Worm (Caenorhabditis elegans) whole organism, L4 larva: ENCODE results near the gene Y39A3A.2.
A peak's percentile ranks its signal among the peaks of the same experiment; 100 is the strongest.
"Not testable (repeated sequence)": the region's sequence is repeated elsewhere in the genome, so short reads cannot be mapped to it uniquely, and the experiment has no call there.

Source experiments
- F26F4.8 ChIP-seq: fragments of 200-800 bp; sonication (Bioruptor generic); conservative IDR thresholded peaks from 2 replicates; pipeline ENCODE4 v1.3.6; 2022; ENCODE audit warnings: missing genetic modification characterization, missing compliant biosample characterization
- R02D3.7 ChIP-seq: fragments of 150-350 bp; sonication (generic microtip); optimal IDR thresholded peaks from 3 replicates; lab custom pipeline; 2014; ENCODE audit warnings: missing biosample characterization, missing genetic modification characterization
- ZK337.2 ChIP-seq: fragments of 200-800 bp; sonication (Bioruptor generic); IDR thresholded peaks from 2 replicates; pipeline ENCODE4 v1.3.6; 2022; ENCODE audit warnings: missing genetic modification reagents, missing genetic modification characterization, missing compliant biosample characterization
- ZK546.5 ChIP-seq, 2 experiments: sonication (generic microtip); optimal IDR thresholded peaks; 2 replicates each; lab custom pipeline; 2017; ENCODE audit warnings: missing biosample characterization in 2 of 2, missing genetic modification characterization in 2 of 2
- aly-2 ChIP-seq: sonication (generic microtip); optimal IDR thresholded peaks from 2 replicates; lab custom pipeline; 2018; ENCODE audit warnings: missing biosample characterization, missing genetic modification characterization
- arid-1 ChIP-seq: fragments of 200-800 bp; sonication (Bioruptor generic); conservative IDR thresholded peaks from 2 replicates; pipeline ENCODE4 v1.3.6; 2022; ENCODE audit warnings: missing genetic modification reagents, missing genetic modification characterization, missing compliant biosample characterization
- ceh-32 ChIP-seq: sonication (generic microtip); optimal IDR thresholded peaks from 2 replicates; lab custom pipeline; 2016; ENCODE audit warnings: mild to moderate bottlenecking, missing genetic modification characterization, missing compliant biosample characterization; ENCODE audit not compliant: poor library complexity
- ceh-44 ChIP-seq: fragments of 200-800 bp; sonication (Bioruptor generic); IDR thresholded peaks from 2 replicates; pipeline ENCODE4 v1.3.6; 2022; ENCODE audit warnings: missing genetic modification reagents, missing genetic modification characterization, missing compliant biosample characterization
- ceh-62 ChIP-seq: sonication (generic microtip); optimal IDR thresholded peaks from 2 replicates; lab custom pipeline; 2017; ENCODE audit warnings: missing biosample characterization, missing genetic modification characterization
- daf-16 ChIP-seq, 3 experiments: sonication (generic microtip); optimal IDR thresholded peaks; 2 replicates each; lab custom pipeline; 2016 to 2017; ENCODE audit warnings: missing genetic modification characterization in 3 of 3, missing genetic modification reagents in 3 of 3, mild to moderate bottlenecking in 2 of 3, missing compliant biosample characterization in 2 of 3, missing biosample characterization in 1 of 3, moderate library complexity in 1 of 3
- egl-27 ChIP-seq: sonication (generic microtip); optimal IDR thresholded peaks from 3 replicates; lab custom pipeline; 2017; ENCODE audit warnings: missing biosample characterization, missing genetic modification reagents, missing genetic modification characterization
- fkh-10 ChIP-seq: fragments of 150-350 bp; optimal IDR thresholded peaks from 2 replicates; lab custom pipeline; 2014; ENCODE audit warnings: missing biosample characterization, missing genetic modification reagents, missing genetic modification characterization
- hlh-11 ChIP-seq: fragments of 200-800 bp; sonication (Bioruptor generic); optimal IDR thresholded peaks from 2 replicates; lab custom pipeline; 2018; ENCODE audit warnings: mild to moderate bottlenecking, missing genetic modification characterization, missing compliant biosample characterization
- hmg-1.1 ChIP-seq: fragments of 200-800 bp; sonication (Bioruptor generic); IDR thresholded peaks from 2 replicates; pipeline ENCODE4 v1.3.6; 2022; ENCODE audit warnings: missing genetic modification reagents, missing genetic modification characterization, missing compliant biosample characterization
- lin-15B ChIP-seq: fragments of 150-350 bp; sonication (generic microtip); optimal IDR thresholded peaks from 3 replicates; lab custom pipeline; 2014; ENCODE audit warnings: missing biosample characterization, missing genetic modification characterization
- lsy-2 ChIP-seq, 2 experiments: fragments of 150-350 bp in 1 of 2; sonication (generic microtip) in 1 of 2; optimal IDR thresholded peaks; 2 replicates each; lab custom pipeline; 2014 to 2017; ENCODE audit warnings: missing biosample characterization in 2 of 2, missing genetic modification characterization in 2 of 2
- madf-9 ChIP-seq: fragments of 200-800 bp; sonication (Bioruptor generic); conservative IDR thresholded peaks from 2 replicates; pipeline ENCODE4 v1.3.6; 2022; ENCODE audit warnings: missing genetic modification reagents, missing genetic modification characterization, missing compliant biosample characterization
- mdl-1 ChIP-seq, 2 experiments: fragments of 150-350 bp in 1 of 2; sonication (generic microtip) in 1 of 2; optimal IDR thresholded peaks; 2 replicates each; lab custom pipeline; 2014 to 2017; ENCODE audit warnings: missing biosample characterization in 2 of 2, missing genetic modification characterization in 2 of 2
- mes-2 ChIP-seq: sonication (generic microtip); optimal IDR thresholded peaks from 2 replicates; lab custom pipeline; 2016; ENCODE audit warnings: missing genotype, mild to moderate bottlenecking, missing genetic modification characterization, missing compliant biosample characterization; ENCODE audit not compliant: poor library complexity, severe bottlenecking
- mxl-2 ChIP-seq: fragments of 200-800 bp; sonication (Bioruptor generic); conservative IDR thresholded peaks from 2 replicates; pipeline ENCODE4 v1.3.6; 2022; ENCODE audit warnings: missing genetic modification reagents, missing genetic modification characterization, missing compliant biosample characterization
- mxl-3 ChIP-seq: fragments of 200-800 bp; sonication (Bioruptor generic); optimal IDR thresholded peaks from 2 replicates; lab custom pipeline; 2018; ENCODE audit warnings: mild to moderate bottlenecking, missing genetic modification characterization, missing compliant biosample characterization
- nhr-10 ChIP-seq: fragments of 150-350 bp; optimal IDR thresholded peaks from 2 replicates; lab custom pipeline; 2014; ENCODE audit warnings: missing biosample characterization, missing genetic modification characterization
- sdz-12 ChIP-seq: fragments of 200-800 bp; sonication (Bioruptor generic); optimal IDR thresholded peaks from 2 replicates; lab custom pipeline; 2018; ENCODE audit warnings: mild to moderate bottlenecking, missing genetic modification characterization, missing compliant biosample characterization
- snpc-1.2 ChIP-seq: fragments of 200-800 bp; sonication (Bioruptor generic); IDR thresholded peaks from 2 replicates; pipeline ENCODE4 v1.3.6; 2022; ENCODE audit warnings: missing genetic modification reagents, missing genetic modification characterization, missing compliant biosample characterization
- tra-1 ChIP-seq: fragments of 200-800 bp; sonication (Bioruptor generic); IDR thresholded peaks from 2 replicates; pipeline ENCODE4 v1.3.6; 2022; ENCODE audit warnings: missing genetic modification reagents, missing genetic modification characterization, missing compliant biosample characterization
- unc-62 ChIP-seq, 3 experiments: fragments of 150-350 bp in 1 of 3; sonication (generic microtip); optimal IDR thresholded peaks in 2 of 3; peaks in 1 of 3; 1 replicate in 1 of 3; 2 replicates in 2 of 3; lab custom pipeline; 2014 to 2017; ENCODE audit warnings: missing biosample characterization in 3 of 3, missing genetic modification characterization in 3 of 3, missing genetic modification reagents in 3 of 3, missing genotype in 1 of 3
- vab-7 ChIP-seq: fragments of 200-800 bp; sonication (Bioruptor generic); IDR thresholded peaks from 2 replicates; pipeline ENCODE4 v1.3.6; 2022; ENCODE audit warnings: missing genetic modification reagents, missing genetic modification characterization, missing compliant biosample characterization
- zfp-3 ChIP-seq: fragments of 200-800 bp; sonication (Bioruptor generic); conservative IDR thresholded peaks from 2 replicates; pipeline ENCODE4 v1.3.6; 2022; ENCODE audit warnings: missing genetic modification reagents, missing genetic modification characterization, missing compliant biosample characterization
- zip-2 ChIP-seq: fragments of 150-350 bp; optimal IDR thresholded peaks from 2 replicates; lab custom pipeline; 2014; ENCODE audit warnings: missing biosample characterization, missing genetic modification characterization

The Y39A3A.2 gene

DNA sequence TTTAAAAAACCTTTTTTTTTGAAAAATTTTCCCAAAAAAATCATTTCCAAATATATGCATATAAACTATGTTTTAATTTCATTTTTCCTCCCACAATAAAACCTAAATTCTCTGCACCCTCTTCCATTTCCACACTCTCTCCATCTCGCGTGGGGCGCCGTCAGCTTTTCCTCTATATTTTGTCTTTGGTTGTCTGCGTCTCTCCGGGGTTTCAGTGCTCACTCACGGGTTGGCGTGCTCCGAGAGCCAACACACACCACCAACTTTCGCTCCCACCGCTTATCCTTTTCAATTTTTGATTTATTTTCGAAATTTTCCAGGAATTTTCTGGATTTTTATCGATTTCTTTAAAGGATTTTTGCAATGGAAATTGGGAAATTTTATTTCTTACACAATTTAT, 32.0 kb upstream of the Y39A3A.2 start (continued):
- peak in 1 of 2 experiments; percentile 41 for TF ChIP-seq mdl-1 (tag; optimal IDR thresholded peaks at IDR 0.05; lab: Kevin White, UChicago)
- no peak for TF ChIP-seq ZK337.2
- TF ChIP-seq ceh-44 (GFP tag; lab: Robert Waterston, UW): no peak
- peak; percentile 33 for TF ChIP-seq mes-2 (tag; lab: Kevin White, UChicago)
- peak; percentile 59 for TF ChIP-seq hmg-1.1 (GFP tag; lab: Robert Waterston, UW)
- no peak for TF ChIP-seq fkh-10
- TF ChIP-seq lin-15B (tag; lab: Kevin White, UChicago): no peak
- no peak for TF ChIP-seq R02D3.7 (tag; lab: Kevin White, UChicago)
- no peak for TF ChIP-seq ceh-62 (tag; lab: Kevin White, UChicago)
- peak in 1 of 2 experiments; percentile 44 for TF ChIP-seq lsy-2 (tag; optimal IDR thresholded peaks at IDR 0.05; lab: Kevin White, UChicago)
- no peak for TF ChIP-seq madf-9
- no peak for TF ChIP-seq F26F4.8 (GFP tag; lab: Robert Waterston, UW)
- TF ChIP-seq mxl-3 (GFP tag; lab: Kevin White, UChicago): no peak
- TF ChIP-seq, all 104 proteins: peak for 10

DNA sequence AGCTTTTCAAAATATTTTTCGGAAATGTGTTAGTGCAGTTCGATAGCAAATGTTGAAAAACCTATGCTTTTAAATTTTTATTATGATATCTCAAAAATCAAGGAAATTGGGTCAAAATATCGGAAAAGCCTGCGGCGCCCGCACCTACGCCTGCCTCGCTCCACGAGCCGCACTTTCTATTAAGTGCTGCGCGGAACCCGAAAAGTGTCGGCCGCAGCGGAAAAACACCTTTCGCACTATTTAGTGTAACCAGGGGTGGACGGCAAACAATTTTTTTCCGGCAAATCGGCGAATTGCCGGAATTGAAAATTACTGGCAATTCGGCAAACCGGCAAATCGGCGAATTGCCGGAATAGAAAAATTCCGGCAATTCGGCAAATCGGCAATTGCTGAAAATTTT, 27.4 kb upstream of the Y39A3A.2 start:
- TF ChIP-seq tra-1 (GFP tag; lab: Robert Waterston, UW): no peak
- TF ChIP-seq lin-15B (tag; lab: Kevin White, UChicago): no peak
- TF ChIP-seq ceh-32 (tag; lab: Kevin White, UChicago): no peak
- TF ChIP-seq nhr-10 (tag; lab: Kevin White, UChicago): no peak
- TF ChIP-seq egl-27 (tag; lab: Kevin White, UChicago): no peak

DNA sequence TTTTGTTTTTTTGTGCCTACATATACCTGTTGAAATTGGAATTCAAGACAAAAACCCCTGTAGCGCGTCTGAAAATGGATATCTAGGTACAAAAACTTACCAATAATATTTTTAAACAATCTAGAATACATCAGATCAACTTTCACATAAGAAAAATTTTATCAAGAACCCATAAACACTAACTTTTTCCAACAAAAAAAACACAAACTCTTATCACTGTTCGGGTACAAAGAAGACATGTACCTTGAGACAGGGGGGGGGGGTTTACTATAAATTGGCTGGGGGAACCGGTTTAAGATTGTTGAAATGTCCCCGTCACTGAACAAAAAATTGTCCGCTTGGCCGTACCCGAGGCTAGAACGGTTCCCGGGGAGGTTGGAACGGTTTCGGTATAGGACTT, 25.0 kb upstream of the Y39A3A.2 start, which contains the start of gene cpt-3:
Gene cpt-3, plus strand, starts transcription at position 301 of the 400 bp plus-strand sequence.
- not testable (repeated sequence) for TF ChIP-seq ZK546.5 (tag; optimal IDR thresholded peaks at IDR 0.05; lab: Kevin White, UChicago); daf-16 (GFP tag; optimal IDR thresholded peaks at IDR 0.05; lab: Kevin White, UChicago); daf-16 (tag; optimal IDR thresholded peaks at IDR 0.05; lab: Kevin White, UChicago); sdz-12

DNA sequence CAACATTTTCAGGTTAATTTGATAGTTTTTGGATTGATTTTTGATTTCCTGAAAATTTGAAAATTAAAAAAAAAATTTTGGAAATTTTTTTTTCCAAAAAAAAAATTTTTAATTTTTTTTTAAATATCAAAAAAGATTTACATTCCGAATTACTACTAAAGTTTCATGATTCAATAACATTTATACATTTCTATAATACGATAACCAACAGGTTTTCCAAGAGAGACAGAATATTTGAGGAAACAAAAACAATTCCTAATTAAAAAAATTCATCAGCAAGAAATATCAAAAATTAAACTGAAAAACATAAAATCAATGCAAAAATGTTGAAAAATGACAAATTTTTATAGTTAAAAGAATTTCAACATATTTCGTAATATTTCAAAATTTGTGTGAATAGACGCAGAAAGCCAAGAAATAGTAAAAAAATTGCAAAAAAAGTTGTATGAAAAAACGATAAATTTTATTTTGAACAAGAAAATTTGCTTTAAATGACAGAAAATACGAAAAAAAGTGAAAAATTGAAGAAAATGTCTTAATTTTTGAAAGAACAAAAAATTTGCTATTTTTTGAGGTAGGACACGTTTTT, 19.2 kb upstream of the Y39A3A.2 start, which contains the start of gene Y39A3A.4:
Gene Y39A3A.4, minus strand, starts transcription at position 51 of the 589 bp plus-strand sequence.
- TF ChIP-seq mxl-2 (no peak), madf-9 (no peak), zip-2 (peak; percentile 93), hlh-11 (no peak), zfp-3 (no peak), aly-2 (no peak), ZK546.5 (tag; optimal IDR thresholded peaks at IDR 0.05; lab: Kevin White, UChicago) (no peak)
- TF ChIP-seq, all 104 proteins: peak for 1

DNA sequence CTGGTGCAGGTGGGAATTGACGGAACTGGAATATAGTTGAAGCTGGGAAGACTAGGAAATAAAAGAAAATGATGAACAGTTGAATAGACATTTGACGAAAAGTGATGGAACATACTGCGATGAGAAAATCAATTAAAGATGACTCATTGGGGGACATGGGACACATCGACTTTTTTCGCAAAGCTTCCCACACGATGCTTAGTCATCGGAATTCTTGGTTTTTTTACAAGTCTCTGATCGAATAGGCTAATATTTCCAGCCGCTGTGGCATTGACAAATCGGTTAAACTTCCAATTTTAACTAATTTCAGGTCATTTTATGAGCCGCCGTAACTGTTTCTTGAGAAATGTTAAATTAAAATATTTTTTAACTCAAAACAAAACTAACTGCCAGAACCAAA, 10.8 kb upstream of the Y39A3A.2 start, which contains the start of gene Y39A3A.3:
Gene Y39A3A.3, minus strand, starts transcription at position 101 of the 400 bp plus-strand sequence.
- TF ChIP-seq unc-62 (GFP tag; optimal IDR thresholded peaks at IDR 0.05 in 1 of 2; lab: Kevin White, UChicago): peak in 1 of 2 experiments; percentile 81
- TF ChIP-seq unc-62 (tag; optimal IDR thresholded peaks at IDR 0.05; lab: Kevin White, UChicago): no peak
- no peak for TF ChIP-seq ceh-62 (tag; lab: Kevin White, UChicago)
- TF ChIP-seq, all 104 proteins: peak for 1

DNA sequence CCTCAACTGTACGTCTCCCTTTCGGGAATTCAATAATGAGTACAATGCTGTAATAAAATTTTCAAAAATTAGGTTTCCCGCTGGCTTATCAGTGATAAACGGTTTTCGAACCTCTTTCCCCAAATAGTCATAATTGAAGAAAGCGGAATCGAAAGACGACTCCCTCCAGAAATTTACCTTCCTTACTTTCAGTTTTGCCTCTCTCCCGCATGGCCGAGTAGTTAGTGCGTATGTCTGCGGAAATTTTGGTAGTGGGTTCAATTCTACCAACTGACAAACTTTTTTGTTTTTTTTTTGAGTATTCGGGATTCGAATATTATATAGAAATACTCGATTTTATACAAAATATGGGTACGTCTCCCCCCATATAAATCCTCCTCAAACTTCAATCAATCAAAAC, 7.5 kb upstream of the Y39A3A.2 start:
- TF ChIP-seq snpc-1.2 (GFP tag; lab: Robert Waterston, UW): 0 out of 2 replicates have a peak, but pooled peaks have one; percentile 21
- 0 out of 2 replicates have a peak, but pooled peaks have one; percentile 57 for TF ChIP-seq arid-1
- TF ChIP-seq vab-7 (GFP tag; lab: Robert Waterston, UW): peak; percentile 70
- TF ChIP-seq F26F4.8 (GFP tag; lab: Robert Waterston, UW): 0 out of 2 replicates have a peak, but pooled peaks have one; percentile 29
- 0 out of 2 replicates have a peak, but pooled peaks have one; percentile 19 for TF ChIP-seq madf-9
